Fruit fly (Drosophila melanogaster): ENCODE data around the gene tgo.
A peak's percentile ranks its signal among the peaks of the same experiment; 100 is the strongest.

tgo gene

dm6 chr3R:9003600-9004223, 16.1 kb downstream of the tgo start, which contains the start of the genes CG31100 and CG11980 (continued):
- TF ChIP-seq CG15696 (tag; optimal IDR thresholded peaks at IDR 0.05) (no peak), ro (GFP tag; IDR thresholded peaks at IDR 0.05) (no peak), TFAM (GFP tag; optimal IDR thresholded peaks at IDR 0.05) (no peak), CG1602 (GFP tag; optimal IDR thresholded peaks at IDR 0.05) (no peak), btn (GFP tag; optimal IDR thresholded peaks at IDR 0.05) (no peak), gfzf (GFP tag; optimal IDR thresholded peaks at IDR 0.05) (peak; percentile 35), CG12659 (GFP tag; optimal IDR thresholded peaks at IDR 0.05) (peak; percentile 61), chn (GFP tag; optimal IDR thresholded peaks at IDR 0.05) (no peak), CG12391 (tag; optimal IDR thresholded peaks at IDR 0.05) (no peak), dimm (GFP tag; IDR thresholded peaks at IDR 0.05) (no peak), sna (GFP tag; IDR thresholded peaks at IDR 0.05; ENCODE audit: partially characterized antibody) (peak; percentile 59; the same call in 1 of the 2 replicates), zen2 (GFP tag; IDR thresholded peaks at IDR 0.05; ENCODE audit: partially characterized antibody) (peak; percentile 55; the same call in 2 of the 3 replicates), bowl (GFP tag; IDR thresholded peaks at IDR 0.05) (no peak), Bteb2 (GFP tag; optimal IDR thresholded peaks at IDR 0.05) (no peak), CG9797 (GFP tag; optimal IDR thresholded peaks at IDR 0.05) (peak; percentile 12), chinmo (GFP tag; IDR thresholded peaks at IDR 0.05; ENCODE audit: partially characterized antibody) (0 out of 4 replicates have a peak, but pooled peaks have one; percentile 30), CG16813 (GFP tag; IDR thresholded peaks at IDR 0.05; ENCODE audit: partially characterized antibody) (peak; percentile 73), CG3726 (GFP tag; IDR thresholded peaks at IDR 0.05) (no peak), CG14710 (tag; optimal IDR thresholded peaks at IDR 0.05) (peak; percentile 79), CG7928 (GFP tag; optimal IDR thresholded peaks at IDR 0.05) (no peak), dysf (GFP tag; IDR thresholded peaks at IDR 0.05) (no peak), CG2199 (GFP tag; IDR thresholded peaks at IDR 0.05) (no peak), CG6791 (GFP tag; IDR thresholded peaks at IDR 0.05; ENCODE audit: partially characterized antibody) (peak; percentile 72; the same call in 2 of the 3 replicates), Rx (GFP tag; IDR thresholded peaks at IDR 0.05) (no peak), CG5245 (GFP tag; optimal IDR thresholded peaks at IDR 0.05) (no peak), CG18262 (tag; optimal IDR thresholded peaks at IDR 0.05) (no peak), lmd (GFP tag; IDR thresholded peaks at IDR 0.05) (no peak), BEAF-32 (GFP tag; optimal IDR thresholded peaks at IDR 0.05) (peak; percentile 86), CG32767 (GFP tag; IDR thresholded peaks at IDR 0.05) (no peak), Max (GFP tag; optimal IDR thresholded peaks at IDR 0.05) (peak; percentile 13), twi (tag; optimal IDR thresholded peaks at IDR 0.05) (no peak), jumu (GFP tag; optimal IDR thresholded peaks at IDR 0.05) (no peak), CG1647 (GFP tag; optimal IDR thresholded peaks at IDR 0.05) (no peak), CG3838 (GFP tag; optimal IDR thresholded peaks at IDR 0.05) (no peak), aop (GFP tag; IDR thresholded peaks at IDR 0.05) (no peak), zfh2 (GFP tag; optimal IDR thresholded peaks at IDR 0.05) (no peak), CG18764 (GFP tag; optimal IDR thresholded peaks at IDR 0.05) (no peak), Tbp (GFP tag; optimal IDR thresholded peaks at IDR 0.05) (no peak), HLH4C (GFP tag; IDR thresholded peaks at IDR 0.05; ENCODE audit: partially characterized antibody) (peak; percentile 49; the same call in 2 of the 3 replicates), insv (GFP tag; optimal IDR thresholded peaks at IDR 0.05) (no peak), PHDP (tag; optimal IDR thresholded peaks at IDR 0.05) (peak; percentile 16), dpn (GFP tag; optimal IDR thresholded peaks at IDR 0.05) (no peak), CG11696 (GFP tag; IDR thresholded peaks at IDR 0.05) (no peak), CG9215 (GFP tag; IDR thresholded peaks at IDR 0.05) (no peak), Mes4 (GFP tag; optimal IDR thresholded peaks at IDR 0.05) (no peak), Lim3 (GFP tag; IDR thresholded peaks at IDR 0.05) (no peak), Taf1 (GFP tag; IDR thresholded peaks at IDR 0.05) (no peak), p53 (GFP tag; optimal IDR thresholded peaks at IDR 0.05) (no peak), knrl (GFP tag; IDR thresholded peaks at IDR 0.05; ENCODE audit: partially characterized antibody) (peak; percentile 73), pros (GFP tag; optimal IDR thresholded peaks at IDR 0.05) (no peak)

Data from whole organism, embryonic.